Worm (Caenorhabditis elegans): ENCODE data around the gene C32B5.13.
"Not testable (repeated sequence)": the region's sequence is repeated elsewhere in the genome, so short reads cannot be mapped to it uniquely, and the experiment has no call there.

DNA sequence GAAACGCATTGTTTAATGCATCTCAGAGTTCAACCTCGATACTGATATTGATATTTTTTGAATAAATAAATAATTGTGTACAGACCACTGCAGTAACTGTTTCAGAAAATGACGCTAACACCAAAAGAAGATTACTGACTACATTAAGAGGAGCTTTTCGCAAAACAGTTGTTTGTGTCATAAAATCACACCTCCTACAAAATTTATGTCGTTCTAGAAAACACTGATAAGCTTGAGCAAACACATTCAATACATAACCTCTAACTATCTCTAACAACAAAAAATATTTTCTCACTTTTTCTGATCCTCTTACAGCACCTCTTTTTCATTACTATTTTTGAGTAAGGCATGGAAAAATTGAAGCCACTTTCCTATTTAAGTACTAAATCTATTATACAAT lies 7.2 kb downstream of the C32B5.13 start, which contains the start of gene fbxc-7:
- TF ChIP-seq hlh-8 (tag; optimal IDR thresholded peaks at IDR 0.05); pqm-1 (tag; optimal IDR thresholded peaks at IDR 0.05); odd-2 (tag; optimal IDR thresholded peaks at IDR 0.05); C38D4.7 (GFP tag; optimal IDR thresholded peaks at IDR 0.05); fkh-10 (GFP tag; optimal IDR thresholded peaks at IDR 0.05): not testable (repeated sequence)
